Worm (Caenorhabditis elegans) whole organism, late embryonic: ENCODE results near the gene K05D4.9.

Experiments used
- C08G9.2 ChIP-seq: sonication (generic microtip); optimal IDR thresholded peaks from 2 replicates; lab custom pipeline; 2016; ENCODE audit warnings: mild to moderate bottlenecking, missing genetic modification characterization, moderate library complexity, missing compliant biosample characterization
- C38D4.7 ChIP-seq: fragments of 200-800 bp; sonication (Bioruptor generic); optimal IDR thresholded peaks from 2 replicates; lab custom pipeline; 2018; ENCODE audit warnings: mild to moderate bottlenecking, missing genetic modification characterization, moderate library complexity, missing compliant biosample characterization
- F13H6.1 ChIP-seq: sonication (generic microtip); optimal IDR thresholded peaks from 2 replicates; lab custom pipeline; 2016; ENCODE audit warnings: missing genetic modification characterization, missing compliant biosample characterization
- K02D7.2 ChIP-seq: sonication (generic microtip); optimal IDR thresholded peaks from 2 replicates; lab custom pipeline; 2017; ENCODE audit warnings: mild to moderate bottlenecking, missing genetic modification characterization, missing compliant biosample characterization
- T23F11.4 ChIP-seq: fragments of 200-800 bp; sonication (Bioruptor generic); optimal IDR thresholded peaks from 2 replicates; lab custom pipeline; 2018; ENCODE audit warnings: mild to moderate bottlenecking, missing genetic modification characterization, missing compliant biosample characterization
- Y22D7AL.16 ChIP-seq: sonication (generic microtip); optimal IDR thresholded peaks from 2 replicates; lab custom pipeline; 2016; ENCODE audit warnings: missing genetic modification characterization, missing compliant biosample characterization
- ahr-1 ChIP-seq: sonication (generic microtip); optimal IDR thresholded peaks from 2 replicates; lab custom pipeline; 2016; ENCODE audit warnings: missing genetic modification characterization, missing compliant biosample characterization
- ceh-14 ChIP-seq: sonication (generic microtip); optimal IDR thresholded peaks from 2 replicates; lab custom pipeline; 2016; ENCODE audit warnings: missing genotype, missing genetic modification characterization, missing compliant biosample characterization
- ceh-19 ChIP-seq: fragments of 200-800 bp; sonication (Bioruptor generic); optimal IDR thresholded peaks from 2 replicates; lab custom pipeline; 2018; ENCODE audit warnings: mild to moderate bottlenecking, missing genetic modification characterization, missing compliant biosample characterization
- ceh-2 ChIP-seq: sonication (generic microtip); optimal IDR thresholded peaks from 2 replicates; lab custom pipeline; 2016; ENCODE audit warnings: missing genotype, missing genetic modification characterization, missing compliant biosample characterization
- ceh-31 ChIP-seq: sonication (generic microtip); optimal IDR thresholded peaks from 2 replicates; lab custom pipeline; 2016; ENCODE audit warnings: missing genetic modification characterization, missing compliant biosample characterization
- ceh-34 ChIP-seq: sonication (generic microtip); optimal IDR thresholded peaks from 2 replicates; lab custom pipeline; 2016; ENCODE audit warnings: mild to moderate bottlenecking, missing genetic modification characterization, missing compliant biosample characterization
- ceh-45 ChIP-seq: fragments of 200-800 bp; sonication (Bioruptor generic); IDR thresholded peaks from 2 replicates; pipeline ENCODE4 v1.3.6; 2022; ENCODE audit warnings: missing genetic modification reagents, missing genetic modification characterization, missing compliant biosample characterization
- ceh-48 ChIP-seq: sonication (generic microtip); optimal IDR thresholded peaks from 2 replicates; lab custom pipeline; 2016; ENCODE audit warnings: missing genetic modification characterization, inconsistent platforms, missing compliant biosample characterization
- ceh-9 ChIP-seq: sonication (generic microtip); optimal IDR thresholded peaks from 2 replicates; lab custom pipeline; 2016; ENCODE audit warnings: mild to moderate bottlenecking, missing genetic modification characterization, inconsistent platforms, missing compliant biosample characterization
- elt-4 ChIP-seq: sonication (generic microtip); optimal IDR thresholded peaks from 2 replicates; lab custom pipeline; 2016; ENCODE audit warnings: missing genetic modification characterization, missing compliant biosample characterization
- fax-1 ChIP-seq: sonication (generic microtip); optimal IDR thresholded peaks from 2 replicates; lab custom pipeline; 2016; ENCODE audit warnings: missing genotype, missing genetic modification characterization, missing compliant biosample characterization
- fkh-6 ChIP-seq: sonication (generic microtip); optimal IDR thresholded peaks from 2 replicates; lab custom pipeline; 2016; ENCODE audit warnings: missing genetic modification characterization, missing compliant biosample characterization
- hlh-13 ChIP-seq: fragments of 200-800 bp; sonication (Bioruptor generic); optimal IDR thresholded peaks from 2 replicates; lab custom pipeline; 2018; ENCODE audit warnings: mild to moderate bottlenecking, missing genetic modification characterization, missing compliant biosample characterization
- hlh-15 ChIP-seq: sonication (generic microtip); optimal IDR thresholded peaks from 2 replicates; lab custom pipeline; 2016; ENCODE audit warnings: missing genetic modification characterization, missing compliant biosample characterization
- hlh-8 ChIP-seq: sonication (generic microtip); optimal IDR thresholded peaks from 2 replicates; lab custom pipeline; 2016; ENCODE audit warnings: missing genotype, missing genetic modification characterization, missing compliant biosample characterization
- lim-6 ChIP-seq: sonication (generic microtip); optimal IDR thresholded peaks from 2 replicates; lab custom pipeline; 2016; ENCODE audit warnings: missing genetic modification characterization, missing compliant biosample characterization
- lin-11 ChIP-seq: fragments of 200-800 bp; sonication (Bioruptor generic); optimal IDR thresholded peaks from 2 replicates; lab custom pipeline; 2018; ENCODE audit warnings: mild to moderate bottlenecking, missing genetic modification characterization, missing compliant biosample characterization
- madf-2 ChIP-seq: sonication (generic microtip); optimal IDR thresholded peaks from 2 replicates; lab custom pipeline; 2017; ENCODE audit warnings: missing genetic modification characterization, missing compliant biosample characterization
- nfya-1 ChIP-seq: sonication (generic microtip); optimal IDR thresholded peaks from 2 replicates; lab custom pipeline; 2017; ENCODE audit warnings: missing genetic modification characterization, mild to moderate bottlenecking, missing compliant biosample characterization, antibody characterized with exemption, moderate library complexity
- nhr-11 ChIP-seq: fragments of 150-350 bp; optimal IDR thresholded peaks from 2 replicates; lab custom pipeline; 2014; ENCODE audit warnings: missing biosample characterization, missing genetic modification characterization
- npax-4 ChIP-seq: sonication (generic microtip); optimal IDR thresholded peaks from 2 replicates; lab custom pipeline; 2016; ENCODE audit warnings: missing genetic modification characterization, missing compliant biosample characterization
- pha-2 ChIP-seq: sonication (generic microtip); optimal IDR thresholded peaks from 2 replicates; lab custom pipeline; 2017; ENCODE audit warnings: mild to moderate bottlenecking, missing genetic modification characterization, missing compliant biosample characterization
- pha-4 ChIP-seq: fragments of 150-350 bp; optimal IDR thresholded peaks from 2 replicates; lab custom pipeline; 2018; ENCODE audit warnings: missing biosample characterization, missing genetic modification reagents, missing genetic modification characterization
- pqm-1 ChIP-seq: sonication (generic microtip); optimal IDR thresholded peaks from 2 replicates; lab custom pipeline; 2016; ENCODE audit warnings: missing genetic modification characterization, missing compliant biosample characterization
- pros-1 ChIP-seq: fragments of 150-350 bp; optimal IDR thresholded peaks from 2 replicates; lab custom pipeline; 2014; ENCODE audit warnings: missing biosample characterization, missing genetic modification reagents, missing genetic modification characterization
- sox-2 ChIP-seq: fragments of 200-800 bp; sonication (Bioruptor generic); IDR thresholded peaks from 2 replicates; pipeline ENCODE4 v1.3.6; 2022; ENCODE audit warnings: missing genetic modification reagents, missing genetic modification characterization, missing compliant biosample characterization
- sox-4 ChIP-seq: sonication (generic microtip); optimal IDR thresholded peaks from 2 replicates; lab custom pipeline; 2017; ENCODE audit warnings: mild to moderate bottlenecking, missing genetic modification characterization, inconsistent platforms, missing compliant biosample characterization
- tbx-2 ChIP-seq: sonication (generic microtip); optimal IDR thresholded peaks from 2 replicates; lab custom pipeline; 2016; ENCODE audit warnings: missing genetic modification characterization, missing compliant biosample characterization
- unc-42 ChIP-seq: sonication (generic microtip); optimal IDR thresholded peaks from 2 replicates; lab custom pipeline; 2016; ENCODE audit warnings: missing genotype, missing genetic modification characterization, missing compliant biosample characterization
- unc-55 ChIP-seq: sonication (generic microtip); optimal IDR thresholded peaks from 2 replicates; lab custom pipeline; 2017; ENCODE audit warnings: missing biosample characterization, missing genetic modification reagents, missing genetic modification characterization
- unc-86 ChIP-seq: sonication (generic microtip); optimal IDR thresholded peaks from 2 replicates; lab custom pipeline; 2016; ENCODE audit warnings: missing genetic modification characterization, missing compliant biosample characterization
- zip-5 ChIP-seq: sonication (generic microtip); optimal IDR thresholded peaks from 2 replicates; lab custom pipeline; 2016; ENCODE audit warnings: missing genetic modification characterization, missing compliant biosample characterization
- ztf-16 ChIP-seq: sonication (generic microtip); optimal IDR thresholded peaks from 2 replicates; lab custom pipeline; 2017; ENCODE audit warnings: missing genetic modification characterization, missing compliant biosample characterization

The K05D4.9 gene

ce11 chrV:16218522-16218921 lies 46.9 kb upstream of the K05D4.9 start, which contains the start of gene F11A5.15:
TSS of gene F11A5.15 (minus strand) at chrV:16218622.
- TF ChIP-seq ahr-1 (tag; lab: Kevin White, UChicago) (no peak), ceh-45 (GFP tag; lab: Robert Waterston, UW) (no peak), hlh-8 (tag; lab: Kevin White, UChicago) (no peak), ceh-31 (tag; lab: Kevin White, UChicago) (no peak), sox-4 (tag; lab: Kevin White, UChicago) (no peak), K02D7.2 (tag; lab: Kevin White, UChicago) (no peak), T23F11.4 (GFP tag; lab: Kevin White, UChicago) (no peak), Y22D7AL.16 (no peak), nfya-1 (tag; lab: Kevin White, UChicago) (no peak), ceh-2 (tag; lab: Kevin White, UChicago) (no peak), ceh-14 (tag; lab: Kevin White, UChicago) (no peak), C08G9.2 (tag; lab: Kevin White, UChicago) (no peak), ceh-19 (GFP tag; lab: Kevin White, UChicago) (no peak), ceh-9 (tag; lab: Kevin White, UChicago) (no peak), npax-4 (tag; lab: Kevin White, UChicago) (no peak), sox-2 (GFP tag; lab: Robert Waterston, UW) (no peak), madf-2 (tag; lab: Kevin White, UChicago) (no peak), lin-11 (tag; lab: Kevin White, UChicago) (no peak), hlh-13 (GFP tag; lab: Kevin White, UChicago) (no peak), pha-2 (no peak)
- TF ChIP-seq, all 69 proteins: peak for 0

- no peak for TF ChIP-seq pha-4 (tag; lab: Kevin White, UChicago)
- no peak for TF ChIP-seq ceh-9 (tag; lab: Kevin White, UChicago)
- TF ChIP-seq lim-6 (tag; lab: Kevin White, UChicago): no peak
- TF ChIP-seq unc-86 (tag; lab: Kevin White, UChicago): no peak
- TF ChIP-seq hlh-8 (tag; lab: Kevin White, UChicago): no peak
- no peak for TF ChIP-seq ceh-34 (tag; lab: Kevin White, UChicago)
- TF ChIP-seq hlh-15 (tag; lab: Kevin White, UChicago): no peak
- TF ChIP-seq ceh-48 (tag; lab: Kevin White, UChicago): no peak
- TF ChIP-seq ztf-16 (tag; lab: Kevin White, UChicago): no peak
- TF ChIP-seq unc-55 (GFP tag; lab: Kevin White, UChicago): no peak
- TF ChIP-seq ceh-45 (GFP tag; lab: Robert Waterston, UW): no peak
- no peak for TF ChIP-seq nhr-11 (tag; lab: Kevin White, UChicago)
- no peak for TF ChIP-seq fkh-6 (tag; lab: Kevin White, UChicago)
- TF ChIP-seq tbx-2: no peak
- no peak for TF ChIP-seq elt-4
- TF ChIP-seq C08G9.2 (tag; lab: Kevin White, UChicago): no peak
- TF ChIP-seq ceh-14 (tag; lab: Kevin White, UChicago): no peak
- TF ChIP-seq C38D4.7: no peak
- TF ChIP-seq, all 69 proteins: peak for 0
Measured at ce11 chrV:16214505-16214904, 42.9 kb upstream of the K05D4.9 start, which contains the start of gene F11A5.9. TSS of gene F11A5.9 (plus strand) at chrV:16214890.

ce11 chrV:16213323-16213722 lies 41.7 kb upstream of the K05D4.9 start:
- TF ChIP-seq zip-5: no peak
- TF ChIP-seq ceh-9 (tag; lab: Kevin White, UChicago): no peak
- no peak for TF ChIP-seq nhr-11 (tag; lab: Kevin White, UChicago)
- TF ChIP-seq pros-1 (tag; lab: Kevin White, UChicago): no peak
- TF ChIP-seq C08G9.2 (tag; lab: Kevin White, UChicago): no peak
- TF ChIP-seq ztf-16 (tag; lab: Kevin White, UChicago): no peak
- no peak for TF ChIP-seq ceh-14 (tag; lab: Kevin White, UChicago)
- no peak for TF ChIP-seq fax-1
- TF ChIP-seq pqm-1 (tag; lab: Kevin White, UChicago): no peak
- no peak for TF ChIP-seq unc-42
- no peak for TF ChIP-seq nfya-1 (tag; lab: Kevin White, UChicago)
- TF ChIP-seq F13H6.1: no peak
- no peak for TF ChIP-seq lin-11 (tag; lab: Kevin White, UChicago)
- TF ChIP-seq ceh-19 (GFP tag; lab: Kevin White, UChicago): no peak
- no peak for TF ChIP-seq K02D7.2 (tag; lab: Kevin White, UChicago)
- TF ChIP-seq hlh-8 (tag; lab: Kevin White, UChicago): no peak
- TF ChIP-seq C38D4.7: no peak
- no peak for TF ChIP-seq tbx-2
- no peak for TF ChIP-seq sox-4 (tag; lab: Kevin White, UChicago)
- TF ChIP-seq, all 69 proteins: peak for 0
